Fruit fly (Drosophila melanogaster): ENCODE data around the gene PRL-1.

DNA sequence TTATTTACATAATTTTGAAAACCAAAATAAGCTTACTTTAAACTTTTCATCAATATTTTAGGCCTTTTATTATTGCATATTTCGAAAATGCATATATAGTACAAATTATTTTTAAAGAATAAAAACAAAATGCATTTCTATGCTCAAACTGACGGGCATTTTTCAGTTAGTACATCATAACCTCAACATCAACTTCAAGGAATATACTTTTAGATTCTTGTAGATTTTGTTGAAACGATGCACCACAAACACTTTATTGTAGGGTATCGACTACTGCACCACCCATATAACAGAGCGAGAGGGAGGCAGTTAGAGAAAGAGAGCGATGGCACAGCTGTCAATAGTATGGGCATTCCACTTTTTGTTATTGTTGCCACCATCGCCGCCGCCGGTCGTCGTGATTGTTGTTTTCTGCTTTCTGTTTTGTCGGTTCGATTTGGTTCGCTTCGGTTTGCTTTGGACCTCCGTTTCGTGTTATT, 22.4 kb upstream of the PRL-1 start:
- peak; percentile 67 for TF ChIP-seq CG12605 (GFP tag; IDR thresholded peaks at IDR 0.05)
- peak; percentile 41 for TF ChIP-seq CG13204 (GFP tag; optimal IDR thresholded peaks at IDR 0.05)

Data from whole organism, pupa.